Fruit fly (Drosophila melanogaster): ENCODE measurements around the gene Hsp110.

DNA sequence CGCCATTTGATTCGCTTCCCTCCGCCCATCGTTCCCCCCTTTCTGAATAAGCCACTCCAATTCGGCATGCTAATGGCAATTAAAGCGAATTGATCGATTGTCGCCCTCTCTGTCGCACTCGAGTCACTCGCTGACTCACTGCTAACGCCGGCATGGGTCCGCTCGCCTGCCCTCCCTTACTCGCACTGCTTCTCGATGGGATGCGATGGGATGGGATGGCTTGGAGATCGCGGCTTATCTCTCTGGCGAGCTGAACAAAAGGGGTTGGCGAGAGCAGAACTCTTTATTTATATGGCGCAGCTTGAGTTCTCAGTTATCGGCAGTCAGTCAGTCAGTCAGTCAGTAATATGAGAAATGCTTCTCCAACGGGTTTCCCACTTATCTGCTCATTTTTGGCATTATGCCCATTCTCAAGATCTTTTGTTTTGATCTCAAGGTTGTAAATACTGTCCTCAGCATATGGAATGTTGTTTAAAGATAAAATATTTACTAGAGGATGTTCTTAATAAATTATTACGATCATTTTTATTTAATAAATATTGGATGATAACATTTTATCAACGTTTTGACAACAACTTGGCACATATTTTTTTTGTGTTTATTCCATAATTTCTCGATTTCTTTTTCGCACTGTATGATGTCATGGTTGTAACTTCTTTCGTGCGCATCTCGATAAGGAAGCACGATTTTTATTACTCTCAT, 19.1 kb downstream of the Hsp110 start:
- TF ChIP-seq EcR (GFP tag; optimal IDR thresholded peaks at IDR 0.05) (no peak), CG14655 (GFP tag; optimal IDR thresholded peaks at IDR 0.05) (no peak), CG12605 (GFP tag; IDR thresholded peaks at IDR 0.05) (no peak), Snoo (tag; optimal IDR thresholded peaks at IDR 0.05) (no peak), Ets98B (GFP tag; IDR thresholded peaks at IDR 0.05) (no peak), CG32121 (GFP tag; IDR thresholded peaks at IDR 0.05) (no peak), CG8159 (tag; optimal IDR thresholded peaks at IDR 0.05) (no peak), CG10348 (GFP tag; IDR thresholded peaks at IDR 0.05) (no peak), gl (tag; optimal IDR thresholded peaks at IDR 0.05) (no peak)
